In genomic region chr2L:19155937-19156736, dm6 we compare ENCODE assay signal across 5 fruit fly cellular contexts.
TF ChIP-seq lines count a peak whose summit lies in the region.

No protein-coding gene starts in this region.

- TF ChIP-seq CTCF in whole organism, embryonic (GFP tag; optimal IDR thresholded peaks at IDR 0.05; lab: Kevin White, UChicago), result no peak

TF ChIP-seq in whole organism, adult, 20 proteins besides CTCF, POLR2A, EP300 and RAD21:
- TF ChIP-seq tj (GFP tag; optimal IDR thresholded peaks at IDR 0.05; lab: Kevin White, UChicago) (peak; percentile 75), bab1 (GFP tag; optimal IDR thresholded peaks at IDR 0.05; lab: Kevin White, UChicago) (peak; percentile 57), kay (GFP tag; lab: Kevin White, UChicago; ENCODE audit: borderline replicate concordance) (peak; percentile 48), CG1620 (GFP tag; optimal IDR thresholded peaks at IDR 0.05; lab: Kevin White, UChicago) (no peak)

TF ChIP-seq in whole organism, embryonic, 481 proteins besides CTCF, POLR2A, EP300 and RAD21 (continues in another document):
- TF ChIP-seq D19B (GFP tag; optimal IDR thresholded peaks at IDR 0.05; lab: Kevin White, UChicago) (peak; percentile 29), Hr39 (optimal IDR thresholded peaks at IDR 0.05; lab: Kevin White, UChicago) (no peak), onecut (GFP tag; IDR thresholded peaks at IDR 0.05; lab: Robert Waterston, UW) (peak; percentile 49; the same call in 1 of the 2 replicates), nom (GFP tag; optimal IDR thresholded peaks at IDR 0.05; lab: Kevin White, UChicago) (peak; percentile 99), tll (GFP tag; optimal IDR thresholded peaks at IDR 0.05; lab: Kevin White, UChicago) (peak in 1 of 2 experiments; percentile 31), Ets65A (GFP tag; lab: Kevin White, UChicago) (peak; percentile 33), Stat92E (GFP tag; optimal IDR thresholded peaks at IDR 0.05; lab: Kevin White, UChicago) (peak in 1 of 3 experiments; percentile 93), grau (tag; optimal IDR thresholded peaks at IDR 0.05; lab: Kevin White, UChicago) (peak; percentile 70), sens (GFP tag; lab: Kevin White, UChicago) (peak; percentile 56), twi (tag; optimal IDR thresholded peaks at IDR 0.05; lab: Kevin White, UChicago) (peak; percentile 25), bsh (GFP tag; optimal IDR thresholded peaks at IDR 0.05; lab: Kevin White, UChicago) (peak in 1 of 2 experiments; percentile 77), gsb (GFP tag; IDR thresholded peaks at IDR 0.05; lab: Robert Waterston, UW) (no peak), pfk (GFP tag; optimal IDR thresholded peaks at IDR 0.05; lab: Kevin White, UChicago) (peak; percentile 92), CG10321 (GFP tag; IDR thresholded peaks at IDR 0.05; lab: Robert Waterston, UW) (0 out of 2 replicates have a peak, but pooled peaks have one; percentile 15), cato (GFP tag; optimal IDR thresholded peaks at IDR 0.05; lab: Kevin White, UChicago; ENCODE audit: borderline replicate concordance) (no peak), CG4360 (GFP tag; IDR thresholded peaks at IDR 0.05; lab: Robert Waterston, UW) (0 out of 2 replicates have a peak, but pooled peaks have one; percentile 9), D (optimal IDR thresholded peaks at IDR 0.05; lab: Kevin White, UChicago) (peak; percentile 16), D (GFP tag; optimal IDR thresholded peaks at IDR 0.05; lab: Kevin White, UChicago) (no peak), D19A (tag; optimal IDR thresholded peaks at IDR 0.05; lab: Kevin White, UChicago) (peak; percentile 49), MTF-1 (GFP tag; optimal IDR thresholded peaks at IDR 0.05; lab: Kevin White, UChicago; ENCODE audit: borderline replicate concordance) (no peak), CG9727 (GFP tag; optimal IDR thresholded peaks at IDR 0.05; lab: Kevin White, UChicago) (peak; percentile 32)

TF ChIP-seq in whole organism, prepupa, 60 proteins besides CTCF, POLR2A, EP300 and RAD21 (continues in another document):
- TF ChIP-seq Sox15 (GFP tag; optimal IDR thresholded peaks at IDR 0.05; lab: Kevin White, UChicago) (no peak), acj6 (GFP tag; optimal IDR thresholded peaks at IDR 0.05; lab: Kevin White, UChicago) (peak; percentile 8), fkh (GFP tag; optimal IDR thresholded peaks at IDR 0.05; lab: Kevin White, UChicago) (no peak), CG6854 (GFP tag; optimal IDR thresholded peaks at IDR 0.05; lab: Kevin White, UChicago) (no peak), CG10669 (GFP tag; optimal IDR thresholded peaks at IDR 0.05; lab: Kevin White, UChicago) (peak; percentile 71), pdm3 (GFP tag; optimal IDR thresholded peaks at IDR 0.05; lab: Kevin White, UChicago) (peak; percentile 33), CG15336 (GFP tag; IDR thresholded peaks at IDR 0.05; lab: Robert Waterston, UW) (0 out of 2 replicates have a peak, but pooled peaks have one; percentile 23), CG1621 (tag; optimal IDR thresholded peaks at IDR 0.05; lab: Kevin White, UChicago) (peak; percentile 94), CG9139 (GFP tag; optimal IDR thresholded peaks at IDR 0.05; lab: Kevin White, UChicago) (peak; percentile 100), OdsH (GFP tag; optimal IDR thresholded peaks at IDR 0.05; lab: Kevin White, UChicago) (peak; percentile 0), CG6163 (GFP tag; IDR thresholded peaks at IDR 0.05; lab: Robert Waterston, UW) (peak; percentile 89), CG8319 (GFP tag; optimal IDR thresholded peaks at IDR 0.05; lab: Kevin White, UChicago) (no peak), esn (GFP tag; optimal IDR thresholded peaks at IDR 0.05; lab: Kevin White, UChicago) (no peak), CG16779 (tag; optimal IDR thresholded peaks at IDR 0.05; lab: Kevin White, UChicago) (peak; percentile 86), vri (GFP tag; optimal IDR thresholded peaks at IDR 0.05; lab: Kevin White, UChicago) (no peak), Smox (GFP tag; optimal IDR thresholded peaks at IDR 0.05; lab: Kevin White, UChicago) (no peak), Ets96B (tag; optimal IDR thresholded peaks at IDR 0.05; lab: Kevin White, UChicago) (peak; percentile 71), Sox14 (GFP tag; optimal IDR thresholded peaks at IDR 0.05; lab: Kevin White, UChicago) (no peak), CG11762 (GFP tag; optimal IDR thresholded peaks at IDR 0.05; lab: Kevin White, UChicago; ENCODE audit: insufficient read depth) (peak; percentile 18), net (GFP tag; optimal IDR thresholded peaks at IDR 0.05; lab: Kevin White, UChicago) (peak; percentile 62), Sox102F (GFP tag; optimal IDR thresholded peaks at IDR 0.05; lab: Kevin White, UChicago) (no peak), Lpt (GFP tag; optimal IDR thresholded peaks at IDR 0.05; lab: Kevin White, UChicago) (peak; percentile 25)

TF ChIP-seq in whole organism, pupa, 21 proteins besides CTCF, POLR2A, EP300 and RAD21:
- TF ChIP-seq CG14655 (GFP tag; optimal IDR thresholded peaks at IDR 0.05; lab: Kevin White, UChicago) (peak; percentile 65), CG13204 (GFP tag; optimal IDR thresholded peaks at IDR 0.05; lab: Kevin White, UChicago) (peak; percentile 99), CG17806 (tag; optimal IDR thresholded peaks at IDR 0.05; lab: Kevin White, UChicago) (peak; percentile 75), CG32121 (GFP tag; IDR thresholded peaks at IDR 0.05; lab: Robert Waterston, UW) (no peak), Pif1B (GFP tag; optimal IDR thresholded peaks at IDR 0.05; lab: Kevin White, UChicago) (peak; percentile 88), Snoo (tag; optimal IDR thresholded peaks at IDR 0.05; lab: Kevin White, UChicago) (no peak), D1 (tag; optimal IDR thresholded peaks at IDR 0.05; lab: Kevin White, UChicago) (no peak), CG15710 (tag; optimal IDR thresholded peaks at IDR 0.05; lab: Kevin White, UChicago) (peak; percentile 83), CG9948 (tag; optimal IDR thresholded peaks at IDR 0.05; lab: Kevin White, UChicago) (peak; percentile 66), CG34367 (tag; optimal IDR thresholded peaks at IDR 0.05; lab: Kevin White, UChicago) (peak; percentile 89), Ets98B (GFP tag; IDR thresholded peaks at IDR 0.05; lab: Robert Waterston, UW) (0 out of 2 replicates have a peak, but pooled peaks have one; percentile 22), Pif1A (GFP tag; optimal IDR thresholded peaks at IDR 0.05; lab: Kevin White, UChicago) (peak; percentile 74), rn (GFP tag; IDR thresholded peaks at IDR 0.05; lab: Robert Waterston, UW) (no peak), CG12605 (GFP tag; IDR thresholded peaks at IDR 0.05; lab: Robert Waterston, UW) (peak; percentile 98), CG8159 (tag; optimal IDR thresholded peaks at IDR 0.05; lab: Kevin White, UChicago) (peak; percentile 76), gl (tag; optimal IDR thresholded peaks at IDR 0.05; lab: Kevin White, UChicago) (peak; percentile 98), CG4496 (GFP tag; IDR thresholded peaks at IDR 0.05; lab: Robert Waterston, UW) (peak; percentile 72), EcR (GFP tag; optimal IDR thresholded peaks at IDR 0.05; lab: Kevin White, UChicago) (peak; percentile 98), CG8301 (tag; optimal IDR thresholded peaks at IDR 0.05; lab: Kevin White, UChicago) (peak; percentile 32), fd96Ca (GFP tag; IDR thresholded peaks at IDR 0.05; lab: Robert Waterston, UW) (peak; percentile 64; the same call in 2 of the 3 replicates), CG10348 (GFP tag; IDR thresholded peaks at IDR 0.05; lab: Robert Waterston, UW) (no peak)

TF ChIP-seq in whole organism, wandering third instar larva, 38 proteins besides CTCF, POLR2A, EP300 and RAD21:
- TF ChIP-seq Jra (GFP tag; optimal IDR thresholded peaks at IDR 0.05; lab: Kevin White, UChicago) (no peak), Hr78 (GFP tag; optimal IDR thresholded peaks at IDR 0.05; lab: Kevin White, UChicago) (no peak), Sp1 (GFP tag; optimal IDR thresholded peaks at IDR 0.05; lab: Kevin White, UChicago) (no peak), N (GFP tag; optimal IDR thresholded peaks at IDR 0.05; lab: Kevin White, UChicago) (no peak), Dif (GFP tag; optimal IDR thresholded peaks at IDR 0.05; lab: Kevin White, UChicago; ENCODE audit: partially characterized antibody) (no peak), brk (GFP tag; optimal IDR thresholded peaks at IDR 0.05; lab: Kevin White, UChicago) (no peak), fru (GFP tag; optimal IDR thresholded peaks at IDR 0.05; lab: Kevin White, UChicago) (peak; percentile 4), usp (GFP tag; optimal IDR thresholded peaks at IDR 0.05; lab: Kevin White, UChicago) (no peak), psq (GFP tag; optimal IDR thresholded peaks at IDR 0.05; lab: Kevin White, UChicago) (no peak), tai (GFP tag; optimal IDR thresholded peaks at IDR 0.05; lab: Kevin White, UChicago) (no peak), CG32264 (GFP tag; optimal IDR thresholded peaks at IDR 0.05; lab: Kevin White, UChicago) (no peak), dmrt93B (GFP tag; optimal IDR thresholded peaks at IDR 0.05; lab: Kevin White, UChicago) (no peak), CG9705 (GFP tag; optimal IDR thresholded peaks at IDR 0.05; lab: Kevin White, UChicago) (no peak), Mio (GFP tag; optimal IDR thresholded peaks at IDR 0.05; lab: Kevin White, UChicago) (no peak), dsf (GFP tag; optimal IDR thresholded peaks at IDR 0.05; lab: Kevin White, UChicago; ENCODE audit: borderline replicate concordance) (no peak), foxo (GFP tag; optimal IDR thresholded peaks at IDR 0.05; lab: Kevin White, UChicago) (peak in 1 of 2 experiments; percentile 8), Abd-B (GFP tag; optimal IDR thresholded peaks at IDR 0.05; lab: Kevin White, UChicago) (no peak), jim (GFP tag; optimal IDR thresholded peaks at IDR 0.05; lab: Kevin White, UChicago) (no peak), dl (GFP tag; optimal IDR thresholded peaks at IDR 0.05; lab: Kevin White, UChicago; ENCODE audit: insufficient read depth in 1 of 2, partially characterized antibody in 2 of 2) (no peak), br (GFP tag; optimal IDR thresholded peaks at IDR 0.05; lab: Kevin White, UChicago) (no peak), h (GFP tag; optimal IDR thresholded peaks at IDR 0.05; lab: Kevin White, UChicago) (peak; percentile 67), Rel (GFP tag; optimal IDR thresholded peaks at IDR 0.05; lab: Kevin White, UChicago) (no peak), Rel (tag; optimal IDR thresholded peaks at IDR 0.05; lab: Kevin White, UChicago) (no peak), woc (GFP tag; optimal IDR thresholded peaks at IDR 0.05; lab: Kevin White, UChicago) (peak; percentile 33), pan (optimal IDR thresholded peaks at IDR 0.05; lab: Kevin White, UChicago) (no peak), OdsH (GFP tag; optimal IDR thresholded peaks at IDR 0.05; lab: Kevin White, UChicago) (no peak), ey (GFP tag; optimal IDR thresholded peaks at IDR 0.05; lab: Kevin White, UChicago) (no peak), sv (GFP tag; optimal IDR thresholded peaks at IDR 0.05; lab: Kevin White, UChicago) (no peak), Hr83 (GFP tag; optimal IDR thresholded peaks at IDR 0.05; lab: Kevin White, UChicago; ENCODE audit: poor library complexity, severe bottlenecking) (no peak), sage (GFP tag; optimal IDR thresholded peaks at IDR 0.05; lab: Kevin White, UChicago) (no peak)
TF ChIP-seq in whole organism, wandering third instar larva: peak in this region for 4.
